Worm (Caenorhabditis elegans) whole organism, early embryonic: ENCODE data around the gene F32D8.2.

ENCODE experiments used
- B0310.2 ChIP-seq: sonication (generic microtip); optimal IDR thresholded peaks from 2 replicates; lab custom pipeline; 2016; ENCODE audit warnings: mild to moderate bottlenecking, missing genetic modification characterization, missing compliant biosample characterization
- F13C5.2 ChIP-seq: sonication (generic microtip); optimal IDR thresholded peaks from 2 replicates; lab custom pipeline; 2017; ENCODE audit warnings: mild to moderate bottlenecking, missing genetic modification characterization, inconsistent platforms, missing compliant biosample characterization
- aly-1 ChIP-seq: sonication (generic microtip); optimal IDR thresholded peaks from 2 replicates; lab custom pipeline; 2016; ENCODE audit warnings: missing genetic modification characterization, missing compliant biosample characterization
- ama-1 ChIP-seq: fragments of 150-350 bp; optimal IDR thresholded peaks from 2 replicates; lab custom pipeline; 2014
- ceh-13 ChIP-seq: fragments of 200-800 bp; sonication (Bioruptor generic); optimal IDR thresholded peaks from 2 replicates; lab custom pipeline; 2018; ENCODE audit warnings: mild to moderate bottlenecking, missing genetic modification characterization, missing compliant biosample characterization
- ceh-36 ChIP-seq: sonication (generic microtip); optimal IDR thresholded peaks from 2 replicates; lab custom pipeline; 2016; ENCODE audit warnings: missing genetic modification characterization, inconsistent platforms, missing compliant biosample characterization
- ets-7 ChIP-seq: sonication (generic microtip); optimal IDR thresholded peaks from 2 replicates; lab custom pipeline; 2016; ENCODE audit warnings: missing genotype, missing genetic modification characterization, missing compliant biosample characterization
- flt-1 ChIP-seq: fragments of 200-800 bp; sonication (Bioruptor generic); IDR thresholded peaks from 2 replicates; pipeline ENCODE4 v1.3.6; 2022; ENCODE audit warnings: missing genetic modification characterization, missing compliant biosample characterization
- hmbx-1 ChIP-seq: sonication (generic microtip); optimal IDR thresholded peaks from 2 replicates; lab custom pipeline; 2016; ENCODE audit warnings: mild to moderate bottlenecking, missing genetic modification characterization, missing compliant biosample characterization
- hmg-4 ChIP-seq: fragments of 200-800 bp; sonication (Bioruptor generic); optimal IDR thresholded peaks from 2 replicates; lab custom pipeline; 2018; ENCODE audit warnings: mild to moderate bottlenecking, missing genetic modification characterization, missing compliant biosample characterization
- hnd-1 ChIP-seq: sonication (generic microtip); optimal IDR thresholded peaks from 2 replicates; lab custom pipeline; 2016; ENCODE audit warnings: missing genetic modification characterization, missing compliant biosample characterization
- pes-1 ChIP-seq: fragments of 200-800 bp; sonication (Bioruptor generic); IDR thresholded peaks from 2 replicates; pipeline ENCODE4 v1.3.6; 2022; ENCODE audit warnings: missing genetic modification reagents, missing genetic modification characterization, missing compliant biosample characterization
- scrt-1 ChIP-seq: fragments of 200-800 bp; sonication (Bioruptor generic); IDR thresholded peaks from 2 replicates; pipeline ENCODE4 v1.3.6; 2022; ENCODE audit warnings: missing genetic modification characterization, missing compliant biosample characterization
- sea-1 ChIP-seq: fragments of 200-800 bp; sonication (Bioruptor generic); conservative IDR thresholded peaks from 2 replicates; pipeline ENCODE4 v1.3.6; 2022; ENCODE audit warnings: missing genetic modification characterization, missing compliant biosample characterization
- tbx-11 ChIP-seq: fragments of 200-800 bp; sonication (Bioruptor generic); IDR thresholded peaks from 2 replicates; pipeline ENCODE4 v1.3.6; 2022; ENCODE audit warnings: missing genetic modification characterization, missing compliant biosample characterization
- tbx-37 ChIP-seq: fragments of 200-800 bp; sonication (Bioruptor generic); conservative IDR thresholded peaks from 2 replicates; pipeline ENCODE4 v1.3.6; 2022; ENCODE audit warnings: missing genetic modification reagents, missing genetic modification characterization, missing compliant biosample characterization
- tra-4 ChIP-seq: sonication (generic microtip); optimal IDR thresholded peaks from 2 replicates; lab custom pipeline; 2017; ENCODE audit warnings: missing genetic modification characterization, missing compliant biosample characterization

The F32D8.2 gene

ce11 chrV:10931189-10931588 lies 47.6 kb downstream of the F32D8.2 start, which contains the start of gene scvp-1:
TSS of gene scvp-1 (minus strand) at chrV:10931289.
- TF ChIP-seq sea-1 (GFP tag; lab: Robert Waterston, UW) (no peak), ets-7 (tag; lab: Kevin White, UChicago) (no peak), scrt-1 (no peak), tbx-37 (GFP tag; lab: Robert Waterston, UW) (no peak), ceh-13 (GFP tag; lab: Kevin White, UChicago) (no peak), tbx-11 (GFP tag; lab: Robert Waterston, UW) (no peak), hnd-1 (tag; lab: Kevin White, UChicago) (no peak), F13C5.2 (tag; lab: Kevin White, UChicago) (no peak), ama-1 (lab: Kevin White, UChicago) (no peak), flt-1 (GFP tag; lab: Robert Waterston, UW) (no peak), ceh-36 (tag; lab: Kevin White, UChicago) (no peak), hmg-4 (GFP tag; lab: Kevin White, UChicago) (no peak), hmbx-1 (tag; lab: Kevin White, UChicago) (no peak), B0310.2 (tag; lab: Kevin White, UChicago) (no peak), tra-4 (tag; lab: Kevin White, UChicago) (no peak), pes-1 (GFP tag; lab: Robert Waterston, UW) (no peak), aly-1 (no peak)

DNA sequence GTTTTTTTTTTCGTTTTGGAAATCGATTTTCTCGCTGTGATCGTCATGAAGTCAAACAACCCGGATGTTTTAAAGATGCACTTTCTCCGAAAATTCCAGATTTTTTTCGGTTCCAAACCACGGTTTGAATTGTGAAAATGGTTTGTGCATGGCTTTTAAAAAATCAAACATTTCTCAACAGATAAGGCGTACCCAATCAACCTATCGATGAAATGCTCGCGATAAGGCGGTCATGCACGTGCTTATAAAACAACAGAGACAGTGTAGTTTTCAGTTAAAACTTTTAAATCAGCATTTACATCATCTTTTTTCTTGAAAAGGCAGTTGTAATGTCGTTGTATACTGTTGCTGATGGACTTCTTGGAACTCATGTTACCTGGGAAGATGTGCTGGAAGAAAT lies 48.8 kb downstream of the F32D8.2 start, which contains the start of gene F58B4.5:
TSS of gene F58B4.5 (plus strand) at position 283 of the 400 bp plus-strand sequence.
- TF ChIP-seq flt-1 (GFP tag; lab: Robert Waterston, UW) (no peak), ama-1 (lab: Kevin White, UChicago) (no peak), hmbx-1 (tag; lab: Kevin White, UChicago) (no peak), tbx-11 (GFP tag; lab: Robert Waterston, UW) (no peak), ceh-13 (GFP tag; lab: Kevin White, UChicago) (no peak), F13C5.2 (tag; lab: Kevin White, UChicago) (no peak), tbx-37 (GFP tag; lab: Robert Waterston, UW) (no peak), B0310.2 (tag; lab: Kevin White, UChicago) (no peak), tra-4 (tag; lab: Kevin White, UChicago) (no peak), hmg-4 (GFP tag; lab: Kevin White, UChicago) (no peak), aly-1 (no peak), ets-7 (tag; lab: Kevin White, UChicago) (no peak)
